Fruit fly (Drosophila melanogaster) whole organism, embryonic: Measurements from ENCODE around the gene CG6654.

ENCODE experiments used
- Adf1 ChIP-seq: fragments of 200-800 bp; sonication (Bioruptor generic); IDR thresholded peaks from 2 replicates; pipeline ENCODE4 v1.3.6; 2022; ENCODE audit warnings: missing biosample characterization, missing genetic modification characterization
- Atf6 ChIP-seq: fragments of 200-800 bp; sonication (Bioruptor generic); IDR thresholded peaks from 2 replicates; pipeline ENCODE4 v1.3.6; 2022; ENCODE audit warnings: missing biosample characterization, missing genetic modification characterization
- Awh ChIP-seq: fragments of 200-800 bp; sonication (Bioruptor generic); IDR thresholded peaks from 2 replicates; pipeline ENCODE4, ENCODE4 v1.3.6; 2022; ENCODE audit warnings: missing biosample characterization, missing genetic modification characterization
- BtbVII ChIP-seq: fragments of 200-800 bp; sonication (Bioruptor generic); optimal IDR thresholded peaks from 3 replicates; lab custom pipeline; 2017; ENCODE audit warnings: missing biosample characterization, mild to moderate bottlenecking, missing genetic modification characterization
- CG10209 ChIP-seq: fragments of 200-800 bp; sonication (Bioruptor generic); optimal IDR thresholded peaks from 3 replicates; lab custom pipeline; 2017; ENCODE audit warnings: missing biosample characterization, mild to moderate bottlenecking, missing genetic modification characterization, missing genetic modification reagents
- CG10366 ChIP-seq: fragments of 200-800 bp; sonication (Bioruptor generic); IDR thresholded peaks from 2 replicates; pipeline ENCODE4 v1.3.6; 2022; ENCODE audit warnings: missing biosample characterization, missing genetic modification characterization
- CG10462 ChIP-seq: fragments of 200-800 bp; sonication (Bioruptor generic); optimal IDR thresholded peaks from 2 replicates; lab custom pipeline; 2016; ENCODE audit warnings: missing biosample characterization, missing genetic modification characterization
- CG10654 ChIP-seq: fragments of 200-800 bp; sonication (Bioruptor generic); optimal IDR thresholded peaks from 2 replicates; lab custom pipeline; 2016; ENCODE audit warnings: missing biosample characterization, missing genetic modification characterization
- CG11696 ChIP-seq: fragments of 200-800 bp; sonication (Bioruptor generic); IDR thresholded peaks from 2 replicates; pipeline ENCODE4 v1.3.6; 2022; ENCODE audit warnings: missing biosample characterization, missing genetic modification characterization
- CG13287 ChIP-seq: fragments of 200-800 bp; sonication (Bioruptor generic); IDR thresholded peaks from 2 replicates; pipeline ENCODE4 v1.3.6; 2022; ENCODE audit warnings: missing biosample characterization, missing genetic modification characterization; ENCODE audit not compliant: partially characterized antibody
- CG16813 ChIP-seq: fragments of 200-800 bp; sonication (Bioruptor generic); IDR thresholded peaks from 3 replicates; pipeline ENCODE4 v1.3.6; 2022; ENCODE audit warnings: missing biosample characterization, missing genetic modification characterization; ENCODE audit not compliant: partially characterized antibody
- CG17328 ChIP-seq: fragments of 200-800 bp; sonication (Bioruptor generic); IDR thresholded peaks from 2 replicates; pipeline ENCODE4 v1.3.6; 2022; ENCODE audit warnings: missing biosample characterization, missing genetic modification characterization
- CG17361 ChIP-seq: fragments of 200-800 bp; sonication (Bioruptor generic); IDR thresholded peaks from 3 replicates; pipeline ENCODE4 v1.3.6; 2022; ENCODE audit warnings: missing biosample characterization, missing genetic modification characterization
- CG2120 ChIP-seq: fragments of 200-800 bp; sonication (Bioruptor generic); optimal IDR thresholded peaks from 3 replicates; lab custom pipeline; 2016; ENCODE audit warnings: missing biosample characterization, missing genetic modification characterization
- CG2712 ChIP-seq: fragments of 200-800 bp; optimal IDR thresholded peaks from 3 replicates; lab custom pipeline; 2019; ENCODE audit warnings: missing biosample characterization, mild to moderate bottlenecking, missing genetic modification characterization, moderate library complexity
- CG3065 ChIP-seq: fragments of 200-800 bp; sonication (Bioruptor generic); optimal IDR thresholded peaks from 2 replicates; lab custom pipeline; 2016; ENCODE audit warnings: missing biosample characterization, missing genetic modification characterization
- CG31224 ChIP-seq: fragments of 200-800 bp; sonication (Bioruptor generic); IDR thresholded peaks from 2 replicates; pipeline ENCODE4 v1.3.6; 2022; ENCODE audit warnings: missing biosample characterization, missing genetic modification characterization
- CG3163 ChIP-seq: fragments of 200-800 bp; sonication (Bioruptor generic); optimal IDR thresholded peaks from 3 replicates; lab custom pipeline; 2016; ENCODE audit warnings: missing biosample characterization, missing genetic modification characterization
- CG32772 ChIP-seq: fragments of 200-800 bp; sonication (Bioruptor generic); IDR thresholded peaks from 2 replicates; pipeline ENCODE4 v1.3.6; 2022; ENCODE audit warnings: missing biosample characterization, missing genetic modification characterization
- CG7357 ChIP-seq: fragments of 200-800 bp; sonication (Bioruptor generic); IDR thresholded peaks from 3 replicates; pipeline ENCODE4 v1.3.6; 2022; ENCODE audit warnings: missing biosample characterization, missing genetic modification characterization
- CoRest ChIP-seq: fragments of 200-800 bp; sonication (Bioruptor generic); optimal IDR thresholded peaks from 3 replicates; lab custom pipeline; 2018; ENCODE audit warnings: missing biosample characterization, mild to moderate bottlenecking, missing genetic modification characterization, moderate library complexity
- D19A ChIP-seq: fragments of 200-800 bp; optimal IDR thresholded peaks from 3 replicates; lab custom pipeline; 2019; ENCODE audit warnings: missing biosample characterization, mild to moderate bottlenecking, missing genetic modification characterization, moderate library complexity
- Dek ChIP-seq: fragments of 200-800 bp; sonication (Bioruptor generic); optimal IDR thresholded peaks from 3 replicates; lab custom pipeline; 2019; ENCODE audit warnings: missing biosample characterization, mild to moderate bottlenecking, missing genetic modification characterization, moderate library complexity
- Dip3 ChIP-seq: fragments of 200-800 bp; sonication (Bioruptor generic); optimal IDR thresholded peaks from 3 replicates; lab custom pipeline; 2016; ENCODE audit warnings: missing biosample characterization, missing genetic modification characterization
- H15 ChIP-seq: fragments of 200-800 bp; sonication (Bioruptor generic); IDR thresholded peaks from 3 replicates; pipeline ENCODE4 v1.3.6; 2022; ENCODE audit warnings: missing biosample characterization, missing genetic modification characterization
- Hr3 ChIP-seq: fragments of 200-800 bp; sonication (Bioruptor generic); optimal IDR thresholded peaks from 3 replicates; lab custom pipeline; 2016; ENCODE audit warnings: missing biosample characterization, missing genetic modification characterization
- Hr51 ChIP-seq, 2 experiments: fragments of 200-800 bp; sonication (Bioruptor generic); optimal IDR thresholded peaks; 2 replicates in 1 of 2; 3 replicates in 1 of 2; lab custom pipeline; 2016 to 2018; ENCODE audit warnings: missing biosample characterization in 2 of 2, missing genetic modification characterization in 2 of 2, mild to moderate bottlenecking in 1 of 2, moderate library complexity in 1 of 2
- MESR4 ChIP-seq: fragments of 200-800 bp; sonication (Bioruptor generic); optimal IDR thresholded peaks from 2 replicates; lab custom pipeline; 2018; ENCODE audit warnings: missing biosample characterization, mild to moderate bottlenecking, missing genetic modification characterization, moderate library complexity
- ap ChIP-seq: fragments of 200-800 bp; sonication (Bioruptor generic); IDR thresholded peaks from 2 replicates; pipeline ENCODE4 v1.3.6; 2022; ENCODE audit warnings: missing biosample characterization, missing genetic modification characterization
- bigmax ChIP-seq: fragments of 200-800 bp; sonication (Bioruptor generic); optimal IDR thresholded peaks from 2 replicates; lab custom pipeline; 2018; ENCODE audit warnings: missing biosample characterization, mild to moderate bottlenecking, missing genetic modification characterization
- bowl ChIP-seq: fragments of 200-800 bp; sonication (Bioruptor generic); IDR thresholded peaks from 2 replicates; pipeline ENCODE4 v1.3.6; 2022; ENCODE audit warnings: missing biosample characterization, missing genetic modification characterization
- cg ChIP-seq: fragments of 200-800 bp; sonication (Bioruptor generic); optimal IDR thresholded peaks from 3 replicates; lab custom pipeline; 2019; ENCODE audit warnings: missing biosample characterization, mild to moderate bottlenecking, missing genetic modification characterization, moderate library complexity
- dm ChIP-seq: fragments of 200-800 bp; sonication (Bioruptor generic); optimal IDR thresholded peaks from 3 replicates; lab custom pipeline; 2016; ENCODE audit warnings: missing biosample characterization, missing genetic modification characterization
- esg ChIP-seq: fragments of 200-800 bp; sonication (Bioruptor generic); conservative IDR thresholded peaks from 2 replicates; pipeline ENCODE4 v1.3.6; 2022; ENCODE audit warnings: missing biosample characterization, missing genetic modification characterization
- fd96Cb ChIP-seq: fragments of 200-800 bp; sonication (Bioruptor generic); optimal IDR thresholded peaks from 2 replicates; lab custom pipeline; 2018; ENCODE audit warnings: missing biosample characterization, mild to moderate bottlenecking, missing genetic modification characterization, moderate library complexity
- ind ChIP-seq: fragments of 200-800 bp; sonication (Bioruptor generic); optimal IDR thresholded peaks from 3 replicates; lab custom pipeline; 2016; ENCODE audit warnings: missing biosample characterization, missing genetic modification characterization
- kah ChIP-seq: fragments of 200-800 bp; sonication (Bioruptor generic); optimal IDR thresholded peaks from 2 replicates; lab custom pipeline; 2018; ENCODE audit warnings: missing biosample characterization, mild to moderate bottlenecking, missing genetic modification characterization
- luna ChIP-seq: fragments of 200-800 bp; sonication (Bioruptor generic); optimal IDR thresholded peaks from 2 replicates; lab custom pipeline; 2016; ENCODE audit warnings: missing biosample characterization, missing genetic modification characterization
- onecut ChIP-seq: fragments of 200-800 bp; sonication (Bioruptor generic); IDR thresholded peaks from 2 replicates; pipeline ENCODE4 v1.3.6; 2022; ENCODE audit warnings: missing biosample characterization, missing genetic modification characterization
- pb ChIP-seq: fragments of 200-800 bp; sonication (Bioruptor generic); optimal IDR thresholded peaks from 3 replicates; lab custom pipeline; 2016; ENCODE audit warnings: missing biosample characterization, missing genetic modification characterization
- pnt ChIP-seq: fragments of 200-800 bp; sonication (Bioruptor generic); optimal IDR thresholded peaks from 3 replicates; lab custom pipeline; 2016; ENCODE audit warnings: missing biosample characterization, missing genetic modification characterization
- pzg ChIP-seq: fragments of 200-800 bp; sonication (Bioruptor generic); optimal IDR thresholded peaks from 3 replicates; lab custom pipeline; 2018; ENCODE audit warnings: missing biosample characterization, mild to moderate bottlenecking, missing genetic modification characterization, moderate library complexity
- repo ChIP-seq: fragments of 200-800 bp; sonication (Bioruptor generic); optimal IDR thresholded peaks from 2 replicates; lab custom pipeline; 2016; ENCODE audit warnings: missing biosample characterization, missing genetic modification characterization
- slp2 ChIP-seq: fragments of 200-800 bp; sonication (Bioruptor generic); optimal IDR thresholded peaks from 2 replicates; lab custom pipeline; 2016; ENCODE audit warnings: missing biosample characterization, missing genetic modification characterization
- sna ChIP-seq: fragments of 200-800 bp; sonication (Bioruptor generic); IDR thresholded peaks from 2 replicates; pipeline ENCODE4 v1.3.6; 2022; ENCODE audit warnings: missing biosample characterization, missing genetic modification characterization; ENCODE audit not compliant: partially characterized antibody
- stwl ChIP-seq: fragments of 200-800 bp; sonication (Bioruptor generic); optimal IDR thresholded peaks from 3 replicates; lab custom pipeline; 2018; ENCODE audit warnings: missing biosample characterization, mild to moderate bottlenecking, missing genetic modification characterization, moderate library complexity
- sug ChIP-seq: fragments of 200-800 bp; optimal IDR thresholded peaks from 2 replicates; lab custom pipeline; 2019; ENCODE audit warnings: missing biosample characterization, mild to moderate bottlenecking, missing genetic modification characterization, moderate library complexity
- ttk ChIP-seq: fragments of 200-800 bp; sonication (Bioruptor generic); IDR thresholded peaks from 2 replicates; pipeline ENCODE4 v2.1.2; 2022; ENCODE audit warnings: missing biosample characterization, missing genetic modification characterization
- wek ChIP-seq: fragments of 200-800 bp; sonication (Bioruptor generic); optimal IDR thresholded peaks from 3 replicates; lab custom pipeline; 2018; ENCODE audit warnings: missing biosample characterization, mild to moderate bottlenecking, missing genetic modification characterization, moderate library complexity
- z ChIP-seq: fragments of 200-800 bp; sonication (Bioruptor generic); IDR thresholded peaks from 3 replicates; pipeline ENCODE4 v1.3.6; 2022; ENCODE audit warnings: missing biosample characterization, missing genetic modification characterization
- zf30C ChIP-seq: fragments of 200-800 bp; sonication (Bioruptor generic); optimal IDR thresholded peaks from 3 replicates; lab custom pipeline; 2018; ENCODE audit warnings: missing biosample characterization, mild to moderate bottlenecking, missing genetic modification characterization
- zfh2 ChIP-seq: fragments of 200-800 bp; sonication (Bioruptor generic); optimal IDR thresholded peaks from 2 replicates; lab custom pipeline; 2016; ENCODE audit warnings: missing biosample characterization, missing genetic modification characterization

The CG6654 gene

dm6 chr3R:15250454-15250853 is 37.0 kb upstream of the CG6654 start (continued):
- TF ChIP-seq CG13287 (GFP tag; lab: Robert Waterston, UW) (no peak), stwl (tag; lab: Kevin White, UChicago) (no peak), CoRest (tag; lab: Kevin White, UChicago) (no peak), ind (GFP tag; lab: Kevin White, UChicago) (peak; percentile 58), BtbVII (peak; percentile 73), sna (GFP tag; lab: Robert Waterston, UW) (no peak), Hr3 (GFP tag; lab: Kevin White, UChicago) (peak; percentile 62), cg (GFP tag; lab: Kevin White, UChicago) (no peak), z (no peak), luna (GFP tag; lab: Kevin White, UChicago) (no peak), CG31224 (peak; percentile 60), CG32772 (peak; percentile 69), H15 (GFP tag; lab: Robert Waterston, UW) (peak; percentile 73), ttk (peak; percentile 68), CG10209 (no peak), CG17328 (GFP tag; lab: Robert Waterston, UW) (peak; percentile 76), CG10366 (GFP tag; lab: Robert Waterston, UW) (peak; percentile 81), pb (GFP tag; lab: Kevin White, UChicago) (no peak), onecut (peak; percentile 51), CG3163 (no peak), sug (tag; lab: Kevin White, UChicago) (no peak), CG16813 (GFP tag; lab: Robert Waterston, UW) (no peak), kah (GFP tag; lab: Kevin White, UChicago) (no peak), CG10462 (GFP tag; lab: Kevin White, UChicago) (no peak), zf30C (GFP tag; lab: Kevin White, UChicago) (peak; percentile 57), CG17361 (no peak), CG3065 (no peak), dm (no peak), fd96Cb (tag; lab: Kevin White, UChicago) (peak; percentile 30), bigmax (GFP tag; lab: Kevin White, UChicago) (no peak), Atf6 (peak; percentile 86), CG11696 (no peak), CG7357 (GFP tag; lab: Robert Waterston, UW) (peak; percentile 48; the same call in 1 of the 3 replicates), CG10654 (GFP tag; lab: Kevin White, UChicago) (no peak), Dek (tag; lab: Kevin White, UChicago) (peak; percentile 74), bowl (GFP tag; lab: Robert Waterston, UW) (no peak), esg (GFP tag; lab: Robert Waterston, UW) (peak; percentile 70), Hr51 (GFP tag; optimal IDR thresholded peaks at IDR 0.05; lab: Kevin White, UChicago) (peak in 1 of 2 experiments; percentile 30), wek (GFP tag; lab: Kevin White, UChicago) (no peak), D19A (no peak), Awh (GFP tag; lab: Robert Waterston, UW) (no peak; the same call in 1 of the 2 replicates), CG2712 (tag; lab: Kevin White, UChicago) (peak; percentile 73), repo (GFP tag; lab: Kevin White, UChicago) (no peak), MESR4 (GFP tag; lab: Kevin White, UChicago) (no peak), zfh2 (GFP tag; lab: Kevin White, UChicago) (peak; percentile 32), Dip3 (peak; percentile 34), pzg (GFP tag; lab: Kevin White, UChicago) (no peak), slp2 (GFP tag; lab: Kevin White, UChicago) (no peak), ap (GFP tag; lab: Robert Waterston, UW) (peak; percentile 61), Adf1 (GFP tag; lab: Robert Waterston, UW) (peak; percentile 59; the same call in 1 of the 2 replicates), CG2120 (GFP tag; lab: Kevin White, UChicago) (peak; percentile 81), pnt (no peak)
